Worm (Caenorhabditis elegans): ENCODE results near the gene T10H9.8.

- TF ChIP-seq jun-1 (tag; optimal IDR thresholded peaks at IDR 0.05) = no peak
- no peak for TF ChIP-seq fos-1 (tag; optimal IDR thresholded peaks at IDR 0.05)
- no peak for TF ChIP-seq nfya-1 (tag; optimal IDR thresholded peaks at IDR 0.05; ENCODE audit: insufficient read depth)
These were observed 37.9 kb downstream of the T10H9.8 start for ce11 chrV:6690075-6690474.

Data from whole organism, L3 larva.